Worm (Caenorhabditis elegans) whole organism, early embryonic: Measurements from ENCODE around the gene EGAP1.1.

Experiments used
- B0310.2 ChIP-seq: sonication (generic microtip); optimal IDR thresholded peaks from 2 replicates; lab custom pipeline; 2016; ENCODE audit warnings: mild to moderate bottlenecking, missing genetic modification characterization, missing compliant biosample characterization
- F13C5.2 ChIP-seq: sonication (generic microtip); optimal IDR thresholded peaks from 2 replicates; lab custom pipeline; 2017; ENCODE audit warnings: mild to moderate bottlenecking, missing genetic modification characterization, inconsistent platforms, missing compliant biosample characterization
- aly-1 ChIP-seq: sonication (generic microtip); optimal IDR thresholded peaks from 2 replicates; lab custom pipeline; 2016; ENCODE audit warnings: missing genetic modification characterization, missing compliant biosample characterization
- ama-1 ChIP-seq: fragments of 150-350 bp; optimal IDR thresholded peaks from 2 replicates; lab custom pipeline; 2014
- ceh-13 ChIP-seq: fragments of 200-800 bp; sonication (Bioruptor generic); optimal IDR thresholded peaks from 2 replicates; lab custom pipeline; 2018; ENCODE audit warnings: mild to moderate bottlenecking, missing genetic modification characterization, missing compliant biosample characterization
- ceh-36 ChIP-seq: sonication (generic microtip); optimal IDR thresholded peaks from 2 replicates; lab custom pipeline; 2016; ENCODE audit warnings: missing genetic modification characterization, inconsistent platforms, missing compliant biosample characterization
- ets-7 ChIP-seq: sonication (generic microtip); optimal IDR thresholded peaks from 2 replicates; lab custom pipeline; 2016; ENCODE audit warnings: missing genotype, missing genetic modification characterization, missing compliant biosample characterization
- flt-1 ChIP-seq: fragments of 200-800 bp; sonication (Bioruptor generic); IDR thresholded peaks from 2 replicates; pipeline ENCODE4 v1.3.6; 2022; ENCODE audit warnings: missing genetic modification characterization, missing compliant biosample characterization
- hmbx-1 ChIP-seq: sonication (generic microtip); optimal IDR thresholded peaks from 2 replicates; lab custom pipeline; 2016; ENCODE audit warnings: mild to moderate bottlenecking, missing genetic modification characterization, missing compliant biosample characterization
- hmg-4 ChIP-seq: fragments of 200-800 bp; sonication (Bioruptor generic); optimal IDR thresholded peaks from 2 replicates; lab custom pipeline; 2018; ENCODE audit warnings: mild to moderate bottlenecking, missing genetic modification characterization, missing compliant biosample characterization
- hnd-1 ChIP-seq: sonication (generic microtip); optimal IDR thresholded peaks from 2 replicates; lab custom pipeline; 2016; ENCODE audit warnings: missing genetic modification characterization, missing compliant biosample characterization
- pes-1 ChIP-seq: fragments of 200-800 bp; sonication (Bioruptor generic); IDR thresholded peaks from 2 replicates; pipeline ENCODE4 v1.3.6; 2022; ENCODE audit warnings: missing genetic modification reagents, missing genetic modification characterization, missing compliant biosample characterization
- scrt-1 ChIP-seq: fragments of 200-800 bp; sonication (Bioruptor generic); IDR thresholded peaks from 2 replicates; pipeline ENCODE4 v1.3.6; 2022; ENCODE audit warnings: missing genetic modification characterization, missing compliant biosample characterization
- sea-1 ChIP-seq: fragments of 200-800 bp; sonication (Bioruptor generic); conservative IDR thresholded peaks from 2 replicates; pipeline ENCODE4 v1.3.6; 2022; ENCODE audit warnings: missing genetic modification characterization, missing compliant biosample characterization
- tbx-11 ChIP-seq: fragments of 200-800 bp; sonication (Bioruptor generic); IDR thresholded peaks from 2 replicates; pipeline ENCODE4 v1.3.6; 2022; ENCODE audit warnings: missing genetic modification characterization, missing compliant biosample characterization
- tbx-37 ChIP-seq: fragments of 200-800 bp; sonication (Bioruptor generic); conservative IDR thresholded peaks from 2 replicates; pipeline ENCODE4 v1.3.6; 2022; ENCODE audit warnings: missing genetic modification reagents, missing genetic modification characterization, missing compliant biosample characterization
- tra-4 ChIP-seq: sonication (generic microtip); optimal IDR thresholded peaks from 2 replicates; lab custom pipeline; 2017; ENCODE audit warnings: missing genetic modification characterization, missing compliant biosample characterization

Gene EGAP1.1

ce11 chrIII:5900709-5901108 is 36.3 kb downstream of the EGAP1.1 start:
- TF ChIP-seq tbx-11 (GFP tag; lab: Robert Waterston, UW), result no peak
- TF ChIP-seq ceh-36 (tag; lab: Kevin White, UChicago), result no peak

- TF ChIP-seq hmbx-1 (tag; lab: Kevin White, UChicago), result no peak
- TF ChIP-seq sea-1, result no peak
- no peak for TF ChIP-seq flt-1 (GFP tag; lab: Robert Waterston, UW)
- no peak for TF ChIP-seq ceh-36 (tag; lab: Kevin White, UChicago)
- no peak for TF ChIP-seq tra-4 (tag; lab: Kevin White, UChicago)
- TF ChIP-seq aly-1 (tag; lab: Kevin White, UChicago), result no peak
- no peak for TF ChIP-seq ets-7 (tag; lab: Kevin White, UChicago)
- no peak for TF ChIP-seq F13C5.2
- no peak for TF ChIP-seq hmg-4 (GFP tag; lab: Kevin White, UChicago)
- TF ChIP-seq B0310.2 (tag; lab: Kevin White, UChicago), result no peak
- TF ChIP-seq pes-1 (GFP tag; lab: Robert Waterston, UW), result no peak
- TF ChIP-seq ama-1 (lab: Kevin White, UChicago), result no peak
- TF ChIP-seq tbx-11 (GFP tag; lab: Robert Waterston, UW), result no peak
- TF ChIP-seq scrt-1 (GFP tag; lab: Robert Waterston, UW), result no peak
- TF ChIP-seq hnd-1 (tag; lab: Kevin White, UChicago), result no peak
- no peak for TF ChIP-seq ceh-13 (GFP tag; lab: Kevin White, UChicago)
- TF ChIP-seq tbx-37 (GFP tag; lab: Robert Waterston, UW), result no peak
Observed at ce11 chrIII:5898631-5899030, 38.4 kb downstream of the EGAP1.1 start.

ce11 chrIII:5897468-5897867 is 39.6 kb downstream of the EGAP1.1 start:
- TF ChIP-seq tbx-11 (GFP tag; lab: Robert Waterston, UW) (no peak), hmg-4 (GFP tag; lab: Kevin White, UChicago) (no peak), pes-1 (GFP tag; lab: Robert Waterston, UW) (no peak), ets-7 (tag; lab: Kevin White, UChicago) (no peak), tbx-37 (GFP tag; lab: Robert Waterston, UW) (no peak), flt-1 (GFP tag; lab: Robert Waterston, UW) (no peak)

- TF ChIP-seq pes-1 (GFP tag; lab: Robert Waterston, UW) (no peak), hnd-1 (tag; lab: Kevin White, UChicago) (no peak), sea-1 (no peak), scrt-1 (GFP tag; lab: Robert Waterston, UW) (no peak), B0310.2 (tag; lab: Kevin White, UChicago) (no peak), tbx-37 (GFP tag; lab: Robert Waterston, UW) (no peak), ets-7 (tag; lab: Kevin White, UChicago) (no peak)
Observed at ce11 chrIII:5895913-5896312, 41.1 kb downstream of the EGAP1.1 start, which contains the start of gene pxl-1. Gene pxl-1 (minus strand): TSS chrIII:5896013.

ce11 chrIII:5892909-5893308 is 44.1 kb downstream of the EGAP1.1 start:
- no peak for TF ChIP-seq ceh-13 (GFP tag; lab: Kevin White, UChicago)
- no peak for TF ChIP-seq B0310.2 (tag; lab: Kevin White, UChicago)
- no peak for TF ChIP-seq hmbx-1 (tag; lab: Kevin White, UChicago)
- no peak for TF ChIP-seq tra-4 (tag; lab: Kevin White, UChicago)
- no peak for TF ChIP-seq F13C5.2
- TF ChIP-seq tbx-37 (GFP tag; lab: Robert Waterston, UW), result no peak
- TF ChIP-seq hmg-4 (GFP tag; lab: Kevin White, UChicago), result no peak
- no peak for TF ChIP-seq sea-1
- no peak for TF ChIP-seq aly-1 (tag; lab: Kevin White, UChicago)
- no peak for TF ChIP-seq tbx-11 (GFP tag; lab: Robert Waterston, UW)
- TF ChIP-seq hnd-1 (tag; lab: Kevin White, UChicago), result no peak
- TF ChIP-seq flt-1 (GFP tag; lab: Robert Waterston, UW), result no peak
- TF ChIP-seq scrt-1 (GFP tag; lab: Robert Waterston, UW), result no peak
- TF ChIP-seq pes-1 (GFP tag; lab: Robert Waterston, UW), result no peak
- no peak for TF ChIP-seq ets-7 (tag; lab: Kevin White, UChicago)

- no peak for TF ChIP-seq ama-1 (lab: Kevin White, UChicago)
- TF ChIP-seq hmbx-1 (tag; lab: Kevin White, UChicago), result no peak
- TF ChIP-seq hmg-4 (GFP tag; lab: Kevin White, UChicago), result no peak
- TF ChIP-seq sea-1, result no peak
- no peak for TF ChIP-seq tbx-11 (GFP tag; lab: Robert Waterston, UW)
- TF ChIP-seq F13C5.2, result no peak
- TF ChIP-seq flt-1 (GFP tag; lab: Robert Waterston, UW), result no peak
- no peak for TF ChIP-seq hnd-1 (tag; lab: Kevin White, UChicago)
- TF ChIP-seq ets-7 (tag; lab: Kevin White, UChicago), result no peak
- no peak for TF ChIP-seq pes-1 (GFP tag; lab: Robert Waterston, UW)
- no peak for TF ChIP-seq scrt-1 (GFP tag; lab: Robert Waterston, UW)
- no peak for TF ChIP-seq B0310.2 (tag; lab: Kevin White, UChicago)
- TF ChIP-seq ceh-13 (GFP tag; lab: Kevin White, UChicago), result no peak
- no peak for TF ChIP-seq tbx-37 (GFP tag; lab: Robert Waterston, UW)
- no peak for TF ChIP-seq ceh-36 (tag; lab: Kevin White, UChicago)
- no peak for TF ChIP-seq aly-1 (tag; lab: Kevin White, UChicago)
- TF ChIP-seq tra-4 (tag; lab: Kevin White, UChicago), result no peak
Observed at ce11 chrIII:5888675-5889074, 48.3 kb downstream of the EGAP1.1 start, which contains the start of gene C28H8.8. Gene C28H8.8 (minus strand): TSS chrIII:5888775.

ce11 chrIII:5886893-5887292 is 50.1 kb downstream of the EGAP1.1 start, which contains the start of gene C28H8.7:
Gene C28H8.7 (minus strand): TSS chrIII:5886993.
- no peak for TF ChIP-seq tbx-37 (GFP tag; lab: Robert Waterston, UW)
- no peak for TF ChIP-seq hmbx-1 (tag; lab: Kevin White, UChicago)
- TF ChIP-seq ceh-13 (GFP tag; lab: Kevin White, UChicago), result no peak
